Worm (Caenorhabditis elegans) whole organism, L4/young adult: ENCODE data around the gene lipl-4.

Source experiments
- W03F9.2 ChIP-seq: fragments of 150-350 bp; optimal IDR thresholded peaks from 2 replicates; lab custom pipeline; 2014; ENCODE audit warnings: missing biosample characterization, missing genetic modification characterization
- dao-5 ChIP-seq: sonication (generic microtip); optimal IDR thresholded peaks from 2 replicates; lab custom pipeline; 2016; ENCODE audit warnings: missing genotype, missing genetic modification characterization, moderate library complexity, missing compliant biosample characterization
- him-1 ChIP-seq: sonication (generic microtip); optimal IDR thresholded peaks from 2 replicates; lab custom pipeline; 2016; ENCODE audit warnings: missing genotype, missing genetic modification reagents, missing genetic modification characterization, missing compliant biosample characterization

- TF ChIP-seq dao-5 (tag; lab: Kevin White, UChicago), result no peak
- TF ChIP-seq him-1 (tag; lab: Kevin White, UChicago), result no peak
- TF ChIP-seq W03F9.2 (tag; lab: Kevin White, UChicago), result no peak
Measured at ce11 chrV:6548309-6548708, 1.7 kb upstream of the lipl-4 start.
